Worm (Caenorhabditis elegans): ENCODE measurements around the gene chat-1.

- no peak for TF ChIP-seq sea-2 (GFP tag; IDR thresholded peaks at IDR 0.05)
- no peak for TF ChIP-seq bed-2 (GFP tag; IDR thresholded peaks at IDR 0.05)
- no peak for TF ChIP-seq lin-54 (GFP tag; optimal IDR thresholded peaks at IDR 0.05)
- no peak for TF ChIP-seq mcd-1 (GFP tag; IDR thresholded peaks at IDR 0.05)
- TF ChIP-seq F10E7.11 (tag; optimal IDR thresholded peaks at IDR 0.05), result no peak
- no peak for TF ChIP-seq F22D6.2 (tag; optimal IDR thresholded peaks at IDR 0.05)
- TF ChIP-seq ets-4 (GFP tag; optimal IDR thresholded peaks at IDR 0.05), result no peak
- TF ChIP-seq snpc-4 (GFP tag; optimal IDR thresholded peaks at IDR 0.05), result no peak
- TF ChIP-seq snpc-4 (tag; optimal IDR thresholded peaks at IDR 0.05), result no peak
These were observed 6.1 kb upstream of the chat-1 start, which contains the start of gene fbxb-75 for ce11 chrIV:4441077-4441476.

All from whole organism, young adult.